Worm (Caenorhabditis elegans) whole organism, L4 larva: Measurements from ENCODE around the gene fipr-4.

Experiments used
- D1046.2 ChIP-seq: fragments of 200-800 bp; sonication (Bioruptor generic); IDR thresholded peaks from 2 replicates; pipeline ENCODE4 v1.3.6; 2022; ENCODE audit warnings: missing genetic modification characterization, missing compliant biosample characterization
- F26F4.8 ChIP-seq: fragments of 200-800 bp; sonication (Bioruptor generic); conservative IDR thresholded peaks from 2 replicates; pipeline ENCODE4 v1.3.6; 2022; ENCODE audit warnings: missing genetic modification characterization, missing compliant biosample characterization
- R02D3.7 ChIP-seq: fragments of 150-350 bp; sonication (generic microtip); optimal IDR thresholded peaks from 3 replicates; lab custom pipeline; 2014; ENCODE audit warnings: missing biosample characterization, missing genetic modification characterization
- T26A8.4 ChIP-seq: fragments of 200-800 bp; sonication (Bioruptor generic); IDR thresholded peaks from 2 replicates; pipeline ENCODE4 v1.3.6; 2022; ENCODE audit warnings: missing genetic modification characterization, missing compliant biosample characterization
- Y105C5A.15 ChIP-seq: fragments of 200-800 bp; sonication (Bioruptor generic); IDR thresholded peaks from 2 replicates; pipeline ENCODE4 v1.3.6; 2022; ENCODE audit warnings: missing genetic modification characterization, missing compliant biosample characterization
- Y48G9A.11 ChIP-seq: fragments of 200-800 bp; sonication (Bioruptor generic); IDR thresholded peaks from 2 replicates; pipeline ENCODE4 v1.3.6; 2022; ENCODE audit warnings: missing genetic modification reagents, missing genetic modification characterization, missing compliant biosample characterization
- Y5F2A.4 ChIP-seq: fragments of 200-800 bp; sonication (Bioruptor generic); optimal IDR thresholded peaks from 2 replicates; lab custom pipeline; 2018; ENCODE audit warnings: mild to moderate bottlenecking, missing genetic modification characterization, missing compliant biosample characterization
- Y75B8A.6 ChIP-seq: fragments of 200-800 bp; sonication (Bioruptor generic); IDR thresholded peaks from 2 replicates; pipeline ENCODE4 v1.3.6; 2022; ENCODE audit warnings: missing genetic modification reagents, missing genetic modification characterization, missing compliant biosample characterization
- aha-1 ChIP-seq: fragments of 150-350 bp; peaks from one replicate; lab custom pipeline; 2014; ENCODE audit warnings: missing biosample characterization, missing genetic modification characterization
- ceh-44 ChIP-seq: fragments of 200-800 bp; sonication (Bioruptor generic); IDR thresholded peaks from 2 replicates; pipeline ENCODE4 v1.3.6; 2022; ENCODE audit warnings: missing genetic modification reagents, missing genetic modification characterization, missing compliant biosample characterization
- ces-1 ChIP-seq: fragments of 150-350 bp; sonication (generic microtip); optimal IDR thresholded peaks from 4 replicates; lab custom pipeline; 2014; ENCODE audit warnings: missing biosample characterization, missing genetic modification reagents, missing genetic modification characterization
- cey-2 ChIP-seq: sonication (generic microtip); optimal IDR thresholded peaks from 3 replicates; lab custom pipeline; 2017; ENCODE audit warnings: missing genetic modification characterization, mild to moderate bottlenecking, missing compliant biosample characterization, antibody characterized with exemption, borderline replicate concordance; ENCODE audit not compliant: insufficient read depth
- ctbp-1 ChIP-seq: fragments of 200-800 bp; sonication (Bioruptor generic); IDR thresholded peaks from 2 replicates; pipeline ENCODE4 v1.3.6; 2022; ENCODE audit warnings: missing genetic modification reagents, missing genetic modification characterization, missing compliant biosample characterization
- daf-12 ChIP-seq: fragments of 150-350 bp; optimal IDR thresholded peaks from 2 replicates; lab custom pipeline; 2014; ENCODE audit warnings: missing biosample characterization, missing genetic modification reagents, missing genetic modification characterization
- daf-16 ChIP-seq, 3 experiments: sonication (generic microtip); optimal IDR thresholded peaks; 2 replicates each; lab custom pipeline; 2016 to 2017; ENCODE audit warnings: missing genetic modification characterization in 3 of 3, missing genetic modification reagents in 3 of 3, mild to moderate bottlenecking in 2 of 3, missing compliant biosample characterization in 2 of 3, missing biosample characterization in 1 of 3, moderate library complexity in 1 of 3
- dpl-1 ChIP-seq: fragments of 150-350 bp; optimal IDR thresholded peaks from 2 replicates; lab custom pipeline; 2014; ENCODE audit warnings: missing biosample characterization, missing genetic modification reagents, missing genetic modification characterization
- dve-1 ChIP-seq: sonication (generic microtip); optimal IDR thresholded peaks from 2 replicates; lab custom pipeline; 2017; ENCODE audit warnings: antibody characterized with exemption, mild to moderate bottlenecking, missing genetic modification characterization, missing compliant biosample characterization; ENCODE audit not compliant: insufficient read depth
- jun-1 ChIP-seq: fragments of 150-350 bp; optimal IDR thresholded peaks from 2 replicates; lab custom pipeline; 2014; ENCODE audit warnings: missing biosample characterization, missing genetic modification reagents, missing genetic modification characterization
- lim-7 ChIP-seq: fragments of 200-800 bp; sonication (Bioruptor generic); IDR thresholded peaks from 2 replicates; pipeline ENCODE4 v1.3.6; 2022; ENCODE audit warnings: missing genetic modification characterization, missing compliant biosample characterization
- lin-38 ChIP-seq: fragments of 200-800 bp; sonication (Bioruptor generic); IDR thresholded peaks from 2 replicates; pipeline ENCODE4 v1.3.6; 2022; ENCODE audit warnings: missing genetic modification reagents, missing genetic modification characterization, missing compliant biosample characterization
- lsy-2 ChIP-seq, 2 experiments: fragments of 150-350 bp in 1 of 2; sonication (generic microtip) in 1 of 2; optimal IDR thresholded peaks; 2 replicates each; lab custom pipeline; 2014 to 2017; ENCODE audit warnings: missing biosample characterization in 2 of 2, missing genetic modification characterization in 2 of 2
- madf-5 ChIP-seq, 2 experiments: fragments of 200-800 bp; sonication (Bioruptor generic); IDR thresholded peaks; 2 replicates each; pipeline ENCODE4 v1.3.6; 2022; ENCODE audit warnings: missing compliant biosample characterization in 2 of 2, missing genetic modification characterization in 2 of 2
- mxl-2 ChIP-seq: fragments of 200-800 bp; sonication (Bioruptor generic); conservative IDR thresholded peaks from 2 replicates; pipeline ENCODE4 v1.3.6; 2022; ENCODE audit warnings: missing genetic modification reagents, missing genetic modification characterization, missing compliant biosample characterization
- nhr-111 ChIP-seq: fragments of 200-800 bp; sonication (Bioruptor generic); optimal IDR thresholded peaks from 2 replicates; lab custom pipeline; 2018; ENCODE audit warnings: mild to moderate bottlenecking, missing genetic modification characterization, missing compliant biosample characterization
- nhr-48 ChIP-seq: sonication (generic microtip); optimal IDR thresholded peaks from 2 replicates; lab custom pipeline; 2016; ENCODE audit warnings: mild to moderate bottlenecking, missing genetic modification characterization, missing compliant biosample characterization
- nhr-6 ChIP-seq: fragments of 150-350 bp; optimal IDR thresholded peaks from 2 replicates; lab custom pipeline; 2014; ENCODE audit warnings: missing biosample characterization, missing genetic modification characterization
- sdz-12 ChIP-seq: fragments of 200-800 bp; sonication (Bioruptor generic); optimal IDR thresholded peaks from 2 replicates; lab custom pipeline; 2018; ENCODE audit warnings: mild to moderate bottlenecking, missing genetic modification characterization, missing compliant biosample characterization
- set-16 ChIP-seq: fragments of 200-800 bp; sonication (Bioruptor generic); IDR thresholded peaks from 2 replicates; pipeline ENCODE4 v1.3.6; 2022; ENCODE audit warnings: missing genetic modification reagents, missing genetic modification characterization, missing compliant biosample characterization
- skn-1 ChIP-seq: fragments of 150-350 bp; optimal IDR thresholded peaks from 2 replicates; lab custom pipeline; 2014; ENCODE audit warnings: missing biosample characterization, missing genetic modification characterization
- snpc-4 ChIP-seq: fragments of 150-350 bp; optimal IDR thresholded peaks from 2 replicates; lab custom pipeline; 2014; ENCODE audit warnings: missing biosample characterization, missing genetic modification characterization
- unc-130 ChIP-seq: sonication (generic microtip); optimal IDR thresholded peaks from 2 replicates; lab custom pipeline; 2016; ENCODE audit warnings: missing genetic modification reagents, missing genetic modification characterization, missing compliant biosample characterization
- unc-62 ChIP-seq, 3 experiments: fragments of 150-350 bp in 1 of 3; sonication (generic microtip); optimal IDR thresholded peaks in 2 of 3; peaks in 1 of 3; 1 replicate in 1 of 3; 2 replicates in 2 of 3; lab custom pipeline; 2014 to 2017; ENCODE audit warnings: missing biosample characterization in 3 of 3, missing genetic modification characterization in 3 of 3, missing genetic modification reagents in 3 of 3, missing genotype in 1 of 3
- vab-7 ChIP-seq: fragments of 200-800 bp; sonication (Bioruptor generic); IDR thresholded peaks from 2 replicates; pipeline ENCODE4 v1.3.6; 2022; ENCODE audit warnings: missing genetic modification reagents, missing genetic modification characterization, missing compliant biosample characterization
- zip-2 ChIP-seq: fragments of 150-350 bp; optimal IDR thresholded peaks from 2 replicates; lab custom pipeline; 2014; ENCODE audit warnings: missing biosample characterization, missing genetic modification characterization
- ztf-11 ChIP-seq: fragments of 150-350 bp; optimal IDR thresholded peaks from 2 replicates; lab custom pipeline; 2014; ENCODE audit warnings: missing biosample characterization, missing genetic modification characterization

The fipr-4 gene

ce11 chrV:10237959-10238444, 9.7 kb upstream of the fipr-4 start (continued):
- TF ChIP-seq Y5F2A.4 = peak; percentile 18
- no peak for TF ChIP-seq skn-1 (tag; lab: Kevin White, UChicago)
- TF ChIP-seq F26F4.8 (GFP tag; lab: Robert Waterston, UW) = no peak
- peak; percentile 42 for TF ChIP-seq unc-130 (GFP tag; lab: Kevin White, UChicago)
- TF ChIP-seq dpl-1 (GFP tag; lab: Kevin White, UChicago) = no peak
- TF ChIP-seq daf-16 (GFP tag; optimal IDR thresholded peaks at IDR 0.05; lab: Kevin White, UChicago) = no peak
- no peak for TF ChIP-seq daf-16 (tag; optimal IDR thresholded peaks at IDR 0.05; lab: Kevin White, UChicago)
- no peak for TF ChIP-seq daf-12
- TF ChIP-seq nhr-6 (tag; lab: Kevin White, UChicago) = no peak
- peak; percentile 67 for TF ChIP-seq lin-38 (GFP tag; lab: Robert Waterston, UW)
- peak; percentile 55 for TF ChIP-seq sdz-12 (GFP tag; lab: Kevin White, UChicago)
- no peak for TF ChIP-seq ces-1 (GFP tag; lab: Kevin White, UChicago)
- no peak for TF ChIP-seq nhr-111

- TF ChIP-seq ztf-11 (tag; lab: Kevin White, UChicago) = no peak
- peak; percentile 96 for TF ChIP-seq aha-1 (tag; lab: Kevin White, UChicago)
- TF ChIP-seq, all 104 proteins: peak for 1
These were observed 8.9 kb upstream of the fipr-4 start for ce11 chrV:10237171-10237570.

- TF ChIP-seq dve-1 (tag; lab: Kevin White, UChicago) (no peak), unc-62 (GFP tag; optimal IDR thresholded peaks at IDR 0.05 in 1 of 2; lab: Kevin White, UChicago) (no peak), unc-62 (tag; optimal IDR thresholded peaks at IDR 0.05; lab: Kevin White, UChicago) (no peak), zip-2 (tag; lab: Kevin White, UChicago) (no peak)
These were observed 5.1 kb upstream of the fipr-4 start, which contains the start of gene str-182 for ce11 chrV:10233330-10233729. TSS of gene str-182 (minus strand) at chrV:10233430.

ce11 chrV:10230932-10231331, 2.7 kb upstream of the fipr-4 start, which contains the start of gene fipr-6:
TSS of gene fipr-6 (plus strand) at chrV:10231232.
- TF ChIP-seq Y48G9A.11 (GFP tag; lab: Robert Waterston, UW) (no peak), Y105C5A.15 (GFP tag; lab: Robert Waterston, UW) (no peak), T26A8.4 (GFP tag; lab: Robert Waterston, UW) (no peak), nhr-48 (tag; lab: Kevin White, UChicago) (no peak), ceh-44 (no peak), ztf-11 (tag; lab: Kevin White, UChicago) (no peak), cey-2 (no peak), Y75B8A.6 (GFP tag; lab: Robert Waterston, UW) (no peak), jun-1 (tag; lab: Kevin White, UChicago) (no peak), vab-7 (GFP tag; lab: Robert Waterston, UW) (no peak), madf-5 (GFP tag; IDR thresholded peaks at IDR 0.05; lab: Robert Waterston, UW) (no peak), R02D3.7 (tag; lab: Kevin White, UChicago) (no peak), set-16 (GFP tag; lab: Robert Waterston, UW) (no peak)

- TF ChIP-seq nhr-6 (tag; lab: Kevin White, UChicago) = no peak
- no peak for TF ChIP-seq snpc-4 (tag; lab: Kevin White, UChicago)
- no peak for TF ChIP-seq D1046.2 (GFP tag; lab: Robert Waterston, UW)
- no peak for TF ChIP-seq Y75B8A.6 (GFP tag; lab: Robert Waterston, UW)
- TF ChIP-seq dpl-1 (GFP tag; lab: Kevin White, UChicago) = no peak
- no peak for TF ChIP-seq lsy-2 (tag; optimal IDR thresholded peaks at IDR 0.05; lab: Kevin White, UChicago)
- no peak for TF ChIP-seq lim-7 (GFP tag; lab: Robert Waterston, UW)
- TF ChIP-seq mxl-2 (GFP tag; lab: Robert Waterston, UW) = no peak
- TF ChIP-seq dve-1 (tag; lab: Kevin White, UChicago) = no peak
- no peak for TF ChIP-seq jun-1 (tag; lab: Kevin White, UChicago)
- TF ChIP-seq madf-5 (GFP tag; IDR thresholded peaks at IDR 0.05; lab: Robert Waterston, UW) = no peak
- TF ChIP-seq ctbp-1 (GFP tag; lab: Robert Waterston, UW) = no peak
These were observed 1.1 kb upstream of the fipr-4 start, which contains the start of the genes pyt-1 and fipr-7 for ce11 chrV:10229222-10229879. TSS of gene pyt-1 (minus strand) at chrV:10229322. TSS of gene fipr-7 (plus strand) at chrV:10229829.
